Fruit fly (Drosophila melanogaster) whole organism: Measurements from ENCODE around the gene CG42809.

Experiments
- CG8478 ChIP-seq: fragments of >200 bp; optimal IDR thresholded peaks from 2 replicates; lab custom pipeline; 2018; ENCODE audit warnings: inconsistent platforms
- Dll ChIP-seq: fragments of >200 bp; optimal IDR thresholded peaks from 2 replicates; lab custom pipeline; 2017
- EcR ChIP-seq, 2 experiments: fragments of >200 bp; optimal IDR thresholded peaks; 2 replicates each; lab custom pipeline; 2017; ENCODE audit warnings: missing biosample characterization in 2 of 2, missing genetic modification characterization in 2 of 2, missing genetic modification reagents in 2 of 2
- pan ChIP-seq: fragments of >200 bp; optimal IDR thresholded peaks from 2 replicates; lab custom pipeline; 2017
- psq ChIP-seq: fragments of >200 bp; optimal IDR thresholded peaks from 2 replicates; lab custom pipeline; 2017
- usp ChIP-seq: fragments of >200 bp; optimal IDR thresholded peaks from 2 replicates; lab custom pipeline; 2017; ENCODE audit warnings: missing biosample characterization, missing genetic modification characterization, mixed read lengths

Gene CG42809

dm6 chr2L:13458991-13459731, 1.9 kb downstream of the CG42809 start, which contains the start of gene CG42810:
TSS of gene CG42810 (plus strand) at chr2L:13459681.
- no peak for TF ChIP-seq psq (lab: Kevin White, UChicago)
- TF ChIP-seq Dll, result no peak

dm6 chr2L:13460911-13461866, 3.9 kb downstream of the CG42809 start, which contains the start of gene CG46308:
TSS of gene CG46308 (plus strand) at chr2L:13461774.
- no peak for TF ChIP-seq EcR (GFP tag; optimal IDR thresholded peaks at IDR 0.05; lab: Kevin White, UChicago)

- TF ChIP-seq CG8478 (lab: Kevin White, UChicago) (no peak), Dll (no peak), psq (lab: Kevin White, UChicago) (no peak), pan (lab: Kevin White, UChicago) (no peak), EcR (GFP tag; optimal IDR thresholded peaks at IDR 0.05; lab: Kevin White, UChicago) (no peak), usp (GFP tag; lab: Kevin White, UChicago) (no peak)
Measured at dm6 chr2L:13475254-13475653, 18.0 kb downstream of the CG42809 start.

- no peak for TF ChIP-seq psq (lab: Kevin White, UChicago)
- TF ChIP-seq pan (lab: Kevin White, UChicago), result no peak
- no peak for TF ChIP-seq Dll
- TF ChIP-seq usp (GFP tag; lab: Kevin White, UChicago), result no peak
- TF ChIP-seq EcR (GFP tag; optimal IDR thresholded peaks at IDR 0.05; lab: Kevin White, UChicago), result peak in 1 of 2 experiments; percentile 4
Measured at dm6 chr2L:13482258-13482657, 25.0 kb downstream of the CG42809 start.

- TF ChIP-seq Dll (no peak), EcR (GFP tag; optimal IDR thresholded peaks at IDR 0.05; lab: Kevin White, UChicago) (no peak), psq (lab: Kevin White, UChicago) (no peak), pan (lab: Kevin White, UChicago) (no peak), CG8478 (lab: Kevin White, UChicago) (no peak), usp (GFP tag; lab: Kevin White, UChicago) (no peak)
Measured at dm6 chr2L:13497915-13498314, 40.6 kb downstream of the CG42809 start.

dm6 chr2L:13500416-13500815, 43.1 kb downstream of the CG42809 start:
- TF ChIP-seq CG8478 (lab: Kevin White, UChicago), result no peak
- TF ChIP-seq EcR (GFP tag; optimal IDR thresholded peaks at IDR 0.05; lab: Kevin White, UChicago), result no peak
- no peak for TF ChIP-seq Dll
- TF ChIP-seq psq (lab: Kevin White, UChicago), result no peak
- TF ChIP-seq usp (GFP tag; lab: Kevin White, UChicago), result no peak
- no peak for TF ChIP-seq pan (lab: Kevin White, UChicago)
